Fruit fly (Drosophila melanogaster) whole organism, adult: ENCODE data around the gene hang.

Experiments used
- CG11617 ChIP-seq: fragments of 200-800 bp; sonication (Bioruptor generic); optimal IDR thresholded peaks from 2 replicates; lab custom pipeline; 2017; ENCODE audit warnings: mild to moderate bottlenecking, missing biosample characterization, missing genetic modification reagents, missing genetic modification characterization
- CG1620 ChIP-seq: fragments of 200-800 bp; sonication (Bioruptor generic); optimal IDR thresholded peaks from 2 replicates; lab custom pipeline; 2016; ENCODE audit warnings: missing biosample characterization, missing genetic modification characterization
- CG7045 ChIP-seq: fragments of 200-800 bp; sonication (Bioruptor generic); optimal IDR thresholded peaks from 2 replicates; lab custom pipeline; 2017; ENCODE audit warnings: missing biosample characterization, mild to moderate bottlenecking, missing genetic modification characterization
- Crg-1 ChIP-seq: fragments of 200-800 bp; sonication (Bioruptor generic); optimal IDR thresholded peaks from 2 replicates; lab custom pipeline; 2016; ENCODE audit warnings: missing biosample characterization, missing genetic modification characterization
- cnc ChIP-seq, 2 experiments: fragments of >200 bp; optimal IDR thresholded peaks; 2 replicates each; lab custom pipeline; 2017

DNA sequence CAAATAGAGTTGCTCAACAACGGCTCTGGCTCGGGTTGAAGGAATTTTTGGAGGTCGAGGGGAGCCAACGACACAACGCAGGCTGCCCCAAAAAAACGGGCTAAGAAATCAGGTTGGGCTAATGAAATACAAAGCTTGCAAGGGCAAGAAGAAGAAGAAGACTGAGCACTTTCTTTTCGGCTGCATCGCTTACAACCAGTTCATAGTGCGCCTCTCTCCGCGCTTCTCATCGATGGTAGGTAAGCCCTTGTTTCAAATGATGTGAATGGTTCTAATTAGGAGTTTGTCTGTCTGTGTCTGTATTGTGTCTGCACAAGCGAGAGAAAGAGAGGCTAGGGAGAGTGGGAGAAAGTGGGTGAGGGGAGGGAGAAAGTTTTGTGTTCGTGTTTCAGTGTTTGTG lies 34.0 kb downstream of the hang start:
- TF ChIP-seq CG11617 (GFP tag; lab: Kevin White, UChicago) (no peak), Crg-1 (no peak), CG7045 (no peak), cnc (optimal IDR thresholded peaks at IDR 0.05; lab: Kevin White, UChicago) (no peak), CG1620 (GFP tag; lab: Kevin White, UChicago) (no peak)
